Worm (Caenorhabditis elegans) whole organism, L3 larva: ENCODE measurements around the gene C32B5.7.

Source experiments
- R02D3.7 ChIP-seq: fragments of 150-350 bp; optimal IDR thresholded peaks from 2 replicates; lab custom pipeline; 2014; ENCODE audit warnings: missing biosample characterization, missing genetic modification characterization
- ZK546.5 ChIP-seq: sonication (generic microtip); optimal IDR thresholded peaks from 2 replicates; lab custom pipeline; 2017; ENCODE audit warnings: missing biosample characterization, missing genetic modification characterization
- aly-2 ChIP-seq: fragments of 150-350 bp; optimal IDR thresholded peaks from 2 replicates; lab custom pipeline; 2014; ENCODE audit warnings: missing biosample characterization, missing genetic modification characterization
- ceh-16 ChIP-seq: sonication (generic microtip); optimal IDR thresholded peaks from 2 replicates; lab custom pipeline; 2017; ENCODE audit warnings: missing biosample characterization, missing genetic modification characterization
- ceh-28 ChIP-seq: fragments of 150-350 bp; optimal IDR thresholded peaks from 2 replicates; lab custom pipeline; 2014; ENCODE audit warnings: missing biosample characterization, missing genetic modification reagents, missing genetic modification characterization
- egl-27 ChIP-seq: sonication (generic microtip); optimal IDR thresholded peaks from 4 replicates; lab custom pipeline; 2017; ENCODE audit warnings: missing biosample characterization, missing genetic modification reagents, missing genetic modification characterization
- egl-5 ChIP-seq: fragments of 150-350 bp; optimal IDR thresholded peaks from 2 replicates; lab custom pipeline; 2017; ENCODE audit warnings: missing biosample characterization, missing genetic modification reagents, missing genetic modification characterization, inconsistent platforms
- elt-1 ChIP-seq: fragments of 150-350 bp; optimal IDR thresholded peaks from 2 replicates; lab custom pipeline; 2014; ENCODE audit warnings: missing biosample characterization, missing genetic modification characterization
- elt-2 ChIP-seq: sonication (generic microtip); optimal IDR thresholded peaks from 2 replicates; lab custom pipeline; 2016; ENCODE audit warnings: missing genetic modification reagents, mild to moderate bottlenecking, missing genetic modification characterization, missing compliant biosample characterization
- fkh-10 ChIP-seq: sonication (generic microtip); optimal IDR thresholded peaks from 2 replicates; lab custom pipeline; 2017; ENCODE audit warnings: missing biosample characterization, missing genetic modification reagents, missing genetic modification characterization
- fkh-2 ChIP-seq: fragments of 150-350 bp; optimal IDR thresholded peaks from 2 replicates; lab custom pipeline; 2014; ENCODE audit warnings: missing biosample characterization, missing genetic modification reagents, missing genetic modification characterization
- fos-1 ChIP-seq: fragments of 150-350 bp; optimal IDR thresholded peaks from 2 replicates; lab custom pipeline; 2014; ENCODE audit warnings: missing biosample characterization, missing genetic modification characterization
- hmg-11 ChIP-seq: sonication (generic microtip); optimal IDR thresholded peaks from 2 replicates; lab custom pipeline; 2016; ENCODE audit warnings: missing genetic modification characterization, missing compliant biosample characterization
- jun-1 ChIP-seq: fragments of 150-350 bp; optimal IDR thresholded peaks from 2 replicates; lab custom pipeline; 2014; ENCODE audit warnings: missing biosample characterization, missing genetic modification reagents, missing genetic modification characterization
- lin-15B ChIP-seq: fragments of 150-350 bp; optimal IDR thresholded peaks from 2 replicates; lab custom pipeline; 2014; ENCODE audit warnings: missing biosample characterization, missing genetic modification characterization
- lin-39 ChIP-seq: fragments of 150-350 bp; optimal IDR thresholded peaks from 2 replicates; lab custom pipeline; 2018; ENCODE audit warnings: missing biosample characterization, missing genetic modification reagents, missing genetic modification characterization
- mml-1 ChIP-seq: fragments of 150-350 bp; sonication (generic microtip); optimal IDR thresholded peaks from 3 replicates; lab custom pipeline; 2014; ENCODE audit warnings: missing biosample characterization, missing genetic modification characterization
- nfya-1 ChIP-seq: sonication (generic microtip); optimal IDR thresholded peaks from 2 replicates; lab custom pipeline; 2017; ENCODE audit warnings: missing genetic modification characterization, mild to moderate bottlenecking, missing compliant biosample characterization, antibody characterized with exemption, moderate library complexity; ENCODE audit not compliant: insufficient read depth
- nhr-12 ChIP-seq: fragments of 150-350 bp; optimal IDR thresholded peaks from 2 replicates; lab custom pipeline; 2014; ENCODE audit warnings: missing biosample characterization, missing genetic modification characterization
- nhr-25 ChIP-seq: sonication (generic microtip); optimal IDR thresholded peaks from 2 replicates; lab custom pipeline; 2017; ENCODE audit warnings: missing biosample characterization, missing genetic modification characterization
- nhr-77 ChIP-seq: fragments of 150-350 bp; optimal IDR thresholded peaks from 2 replicates; lab custom pipeline; 2014; ENCODE audit warnings: missing biosample characterization, missing genetic modification characterization
- pha-4 ChIP-seq: fragments of 150-350 bp; optimal IDR thresholded peaks from 2 replicates; lab custom pipeline; 2014; ENCODE audit warnings: missing biosample characterization, missing genetic modification reagents, missing genetic modification characterization
- pqm-1 ChIP-seq: fragments of 150-350 bp; optimal IDR thresholded peaks from 2 replicates; lab custom pipeline; 2017; ENCODE audit warnings: missing biosample characterization, missing genetic modification characterization, inconsistent platforms
- sea-2 ChIP-seq: fragments of 150-350 bp; sonication (generic microtip); optimal IDR thresholded peaks from 4 replicates; lab custom pipeline; 2014; ENCODE audit warnings: missing biosample characterization, missing genetic modification reagents, missing genetic modification characterization
- skn-1 ChIP-seq: fragments of 150-350 bp; optimal IDR thresholded peaks from 2 replicates; lab custom pipeline; 2014; ENCODE audit warnings: missing biosample characterization, missing genetic modification characterization
- snpc-4 ChIP-seq: fragments of 150-350 bp; optimal IDR thresholded peaks from 2 replicates; lab custom pipeline; 2014; ENCODE audit warnings: missing biosample characterization, missing genetic modification characterization
- unc-39 ChIP-seq: sonication (generic microtip); optimal IDR thresholded peaks from 4 replicates; lab custom pipeline; 2017; ENCODE audit warnings: missing biosample characterization, missing genetic modification characterization
- unc-62 ChIP-seq: fragments of 150-350 bp; sonication (generic microtip); optimal IDR thresholded peaks from 4 replicates; lab custom pipeline; 2014; ENCODE audit warnings: missing biosample characterization, missing genetic modification reagents, missing genetic modification characterization
- zag-1 ChIP-seq: fragments of 150-350 bp; optimal IDR thresholded peaks from 2 replicates; lab custom pipeline; 2014; ENCODE audit warnings: missing biosample characterization, missing genetic modification characterization
- ztf-11 ChIP-seq: fragments of 150-350 bp; optimal IDR thresholded peaks from 2 replicates; lab custom pipeline; 2014; ENCODE audit warnings: missing biosample characterization, missing genetic modification characterization
- ztf-4 ChIP-seq: fragments of 150-350 bp; optimal IDR thresholded peaks from 2 replicates; lab custom pipeline; 2014; ENCODE audit warnings: missing biosample characterization, missing genetic modification characterization

Gene C32B5.7

DNA sequence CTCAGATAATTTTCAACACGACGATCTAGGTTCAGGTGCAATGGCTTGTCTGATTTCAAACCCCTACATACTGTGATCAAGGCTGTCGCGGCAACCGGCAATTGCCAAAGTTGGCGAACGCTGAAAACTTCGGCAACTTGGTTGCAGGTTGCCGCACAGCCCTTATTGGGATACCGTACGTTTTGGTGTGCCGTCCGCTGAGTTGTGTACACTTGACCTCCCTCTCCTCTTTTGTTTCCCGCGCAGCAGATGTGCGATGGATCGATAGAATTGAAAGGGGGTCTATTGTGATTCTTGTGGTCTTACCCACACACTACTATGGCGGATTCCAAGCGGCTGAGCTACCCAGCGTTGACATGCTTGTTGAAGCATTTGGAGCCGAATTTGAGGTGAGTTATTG, at the start of gene C32B5.7, which contains the start of gene C32B5.18:
C32B5.7 (plus strand) TSS at position 311 of the 400 bp plus-strand sequence.
C32B5.18 (plus strand) TSS at position 301 of the 400 bp plus-strand sequence.
- TF ChIP-seq aly-2, result no peak
- no peak for TF ChIP-seq unc-62
- no peak for TF ChIP-seq zag-1 (tag; lab: Kevin White, UChicago)
- no peak for TF ChIP-seq fkh-2 (tag; lab: Kevin White, UChicago)
- TF ChIP-seq fkh-10, result no peak
- no peak for TF ChIP-seq egl-27 (tag; lab: Kevin White, UChicago)
- TF ChIP-seq ztf-11 (tag; lab: Kevin White, UChicago), result no peak
- TF ChIP-seq elt-2 (tag; lab: Kevin White, UChicago), result no peak
- TF ChIP-seq egl-5 (tag; lab: Kevin White, UChicago), result no peak
- TF ChIP-seq pqm-1 (tag; lab: Kevin White, UChicago), result no peak
- TF ChIP-seq lin-39 (tag; lab: Kevin White, UChicago), result no peak
- no peak for TF ChIP-seq nhr-12
- TF ChIP-seq jun-1 (tag; lab: Kevin White, UChicago), result no peak
- no peak for TF ChIP-seq nhr-77 (tag; lab: Kevin White, UChicago)
- TF ChIP-seq, all 47 proteins: peak for 0

DNA sequence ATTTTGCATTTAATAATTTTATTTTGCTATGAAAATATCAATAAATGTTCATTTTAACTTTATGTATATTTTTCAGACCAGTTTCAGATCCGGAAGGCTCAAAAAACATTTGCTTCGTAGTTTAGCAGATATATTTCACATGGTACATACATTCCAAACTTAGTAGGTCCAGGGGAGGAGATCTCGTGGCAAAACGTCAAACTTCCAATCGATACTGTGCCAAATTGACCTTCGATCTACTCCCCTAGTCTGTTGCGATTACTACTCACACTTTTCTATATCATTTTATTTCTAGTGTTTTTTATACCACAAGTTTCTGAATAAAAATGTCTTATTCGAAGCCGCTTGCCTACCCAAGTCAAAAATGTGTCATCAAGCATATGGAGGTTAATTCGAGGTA, 48.6 kb upstream of the C32B5.7 start, which contains the start of gene fbxc-31:
fbxc-31 (plus strand) TSS at position 301 of the 400 bp plus-strand sequence.
- TF ChIP-seq elt-1 (tag; lab: Kevin White, UChicago) (no peak), mml-1 (tag; lab: Kevin White, UChicago) (no peak), aly-2 (no peak), unc-62 (no peak), nfya-1 (tag; lab: Kevin White, UChicago) (no peak), sea-2 (no peak), snpc-4 (no peak)
- TF ChIP-seq, all 47 proteins: peak for 0

DNA sequence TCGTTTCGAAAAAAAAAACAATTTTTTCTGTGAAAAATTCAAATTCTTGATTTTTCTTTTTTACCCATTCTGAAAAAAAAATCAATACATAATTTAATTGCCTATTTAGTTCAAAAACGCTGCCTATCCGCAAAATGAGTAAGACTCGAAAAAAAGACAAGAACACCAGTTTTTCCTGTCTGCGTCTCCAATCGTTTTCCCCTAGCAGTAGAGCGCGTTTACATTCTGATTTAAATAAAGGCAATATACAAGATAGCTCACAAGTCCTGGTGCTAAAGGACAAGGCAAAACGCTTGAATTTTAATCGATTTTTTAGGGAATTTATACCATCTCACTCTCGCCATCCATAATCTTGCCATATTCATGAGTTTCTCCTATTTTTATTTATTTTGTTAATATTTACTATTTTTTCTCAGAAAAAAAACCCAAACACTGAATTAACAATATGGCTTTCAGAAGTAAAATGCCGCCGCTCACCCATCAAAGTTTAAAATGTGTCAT, 47.1 kb upstream of the C32B5.7 start, which contains the start of gene fbxc-33:
fbxc-33 (plus strand) TSS at position 451 of the 501 bp plus-strand sequence.
- peak; percentile 41 for TF ChIP-seq elt-2 (tag; lab: Kevin White, UChicago)
- no peak for TF ChIP-seq nhr-77 (tag; lab: Kevin White, UChicago)
- TF ChIP-seq snpc-4, result peak; percentile 36
- TF ChIP-seq unc-62, result no peak
- TF ChIP-seq ztf-11 (tag; lab: Kevin White, UChicago), result no peak
- no peak for TF ChIP-seq ceh-28 (tag; lab: Kevin White, UChicago)
- no peak for TF ChIP-seq ztf-4
- TF ChIP-seq unc-39 (tag; lab: Kevin White, UChicago), result no peak
- peak; percentile 65 for TF ChIP-seq lin-15B (tag; lab: Kevin White, UChicago)
- TF ChIP-seq, all 47 proteins: peak for 3

DNA sequence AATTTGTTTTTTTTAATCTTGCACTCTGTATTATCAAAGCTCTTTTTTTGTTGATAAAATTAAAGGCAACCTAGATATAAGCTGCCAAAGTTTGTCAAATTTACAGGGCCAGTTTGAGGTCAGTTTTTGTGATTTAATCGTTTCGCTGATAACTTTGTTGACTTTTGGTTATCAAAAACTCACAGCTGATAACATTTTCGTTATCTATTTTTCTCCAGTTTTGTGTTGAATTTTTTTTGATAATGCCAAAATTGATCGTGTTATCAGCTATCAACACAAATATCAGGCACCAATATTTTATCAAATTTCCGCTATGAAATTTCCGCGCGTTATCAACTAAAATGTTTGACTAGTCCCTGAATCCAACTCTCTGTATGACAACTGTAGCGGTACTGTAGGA, 45.1 kb upstream of the C32B5.7 start:
- peak; percentile 73 for TF ChIP-seq egl-27 (tag; lab: Kevin White, UChicago)
- TF ChIP-seq sea-2, result no peak
- TF ChIP-seq lin-15B (tag; lab: Kevin White, UChicago), result no peak
- peak; percentile 49 for TF ChIP-seq fos-1 (tag; lab: Kevin White, UChicago)
- TF ChIP-seq ceh-16 (tag; lab: Kevin White, UChicago), result no peak
- peak; percentile 99 for TF ChIP-seq pqm-1 (tag; lab: Kevin White, UChicago)
- no peak for TF ChIP-seq hmg-11 (tag; lab: Kevin White, UChicago)
- peak; percentile 100 for TF ChIP-seq elt-2 (tag; lab: Kevin White, UChicago)
- peak; percentile 98 for TF ChIP-seq jun-1 (tag; lab: Kevin White, UChicago)
- TF ChIP-seq pha-4, result peak; percentile 95
- TF ChIP-seq, all 47 proteins: peak for 6

DNA sequence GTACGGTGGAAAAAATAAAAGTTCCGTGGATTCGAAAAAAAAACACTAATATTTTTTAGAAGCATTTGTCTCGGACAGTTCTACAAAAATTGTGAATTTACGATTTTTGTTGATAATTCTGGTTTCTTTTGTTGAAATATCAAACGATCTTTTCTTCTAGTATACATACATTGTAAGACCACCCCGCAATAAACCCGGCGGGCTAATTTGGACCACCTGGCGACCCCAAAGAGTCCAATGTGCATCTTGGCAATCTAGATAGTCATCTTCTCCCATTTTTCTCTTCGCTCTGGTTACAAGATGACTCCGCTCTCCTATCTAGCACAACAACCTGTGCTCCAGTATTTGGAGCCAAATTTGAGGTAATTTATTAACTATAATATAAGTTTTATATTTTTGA, 44.5 kb upstream of the C32B5.7 start, which contains the start of gene fbxc-29:
fbxc-29 (plus strand) TSS at position 301 of the 400 bp plus-strand sequence.
- TF ChIP-seq skn-1 (tag; lab: Kevin White, UChicago) (no peak), elt-1 (tag; lab: Kevin White, UChicago) (no peak), nhr-25 (tag; lab: Kevin White, UChicago) (no peak), fkh-10 (no peak), ZK546.5 (tag; lab: Kevin White, UChicago) (no peak), nfya-1 (tag; lab: Kevin White, UChicago) (no peak), egl-5 (tag; lab: Kevin White, UChicago) (no peak), jun-1 (tag; lab: Kevin White, UChicago) (no peak), R02D3.7 (tag; lab: Kevin White, UChicago) (no peak)
- TF ChIP-seq, all 47 proteins: peak for 0
